Fruit fly (Drosophila melanogaster) whole organism, embryonic: ENCODE measurements around the gene mask.

ENCODE experiments used
- Adf1 ChIP-seq: fragments of 200-800 bp; sonication (Bioruptor generic); IDR thresholded peaks from 2 replicates; pipeline ENCODE4 v1.3.6; 2022; ENCODE audit warnings: missing biosample characterization, missing genetic modification characterization
- Asciz ChIP-seq: fragments of 200-800 bp; sonication (Bioruptor generic); optimal IDR thresholded peaks from 2 replicates; lab custom pipeline; 2017; ENCODE audit warnings: missing biosample characterization, mild to moderate bottlenecking, missing genetic modification characterization, missing genetic modification reagents
- Bteb2 ChIP-seq: fragments of 200-800 bp; sonication (Bioruptor generic); optimal IDR thresholded peaks from 2 replicates; lab custom pipeline; 2016; ENCODE audit warnings: missing biosample characterization, missing genetic modification characterization
- CG10209 ChIP-seq: fragments of 200-800 bp; sonication (Bioruptor generic); optimal IDR thresholded peaks from 3 replicates; lab custom pipeline; 2017; ENCODE audit warnings: missing biosample characterization, mild to moderate bottlenecking, missing genetic modification characterization, missing genetic modification reagents
- CG10431 ChIP-seq: fragments of 200-800 bp; sonication (Bioruptor generic); optimal IDR thresholded peaks from 3 replicates; lab custom pipeline; 2018; ENCODE audit warnings: missing biosample characterization, mild to moderate bottlenecking, missing genetic modification characterization
- CG11398 ChIP-seq: fragments of 200-800 bp; sonication (Bioruptor generic); optimal IDR thresholded peaks from 2 replicates; lab custom pipeline; 2016; ENCODE audit warnings: missing biosample characterization, missing genetic modification characterization
- CG11723 ChIP-seq: fragments of 200-800 bp; sonication (Bioruptor generic); optimal IDR thresholded peaks from 2 replicates; lab custom pipeline; 2017; ENCODE audit warnings: missing biosample characterization, mild to moderate bottlenecking, missing genetic modification characterization
- CG12104 ChIP-seq: fragments of 200-800 bp; sonication (Bioruptor generic); optimal IDR thresholded peaks from 3 replicates; lab custom pipeline; 2016; ENCODE audit warnings: missing biosample characterization, missing genetic modification characterization
- CG12236 ChIP-seq: fragments of 200-800 bp; sonication (Bioruptor generic); optimal IDR thresholded peaks from 2 replicates; lab custom pipeline; 2016; ENCODE audit warnings: missing biosample characterization, missing genetic modification characterization
- CG12391 ChIP-seq: fragments of 200-800 bp; sonication (Bioruptor generic); optimal IDR thresholded peaks from 3 replicates; lab custom pipeline; 2018; ENCODE audit warnings: missing biosample characterization, mild to moderate bottlenecking, missing genetic modification characterization, moderate library complexity
- CG12769 ChIP-seq: fragments of 200-800 bp; sonication (Bioruptor generic); optimal IDR thresholded peaks from 2 replicates; lab custom pipeline; 2019; ENCODE audit warnings: missing biosample characterization, mild to moderate bottlenecking, missing genetic modification characterization, moderate library complexity
- CG14014 ChIP-seq: fragments of 200-800 bp; sonication (Bioruptor generic); IDR thresholded peaks from 2 replicates; pipeline ENCODE4 v1.3.6; 2022; ENCODE audit warnings: missing biosample characterization, missing genetic modification characterization
- CG15011 ChIP-seq: fragments of 200-800 bp; sonication (Bioruptor generic); optimal IDR thresholded peaks from 3 replicates; lab custom pipeline; 2018; ENCODE audit warnings: missing biosample characterization, mild to moderate bottlenecking, missing genetic modification characterization
- CG15696 ChIP-seq: fragments of 200-800 bp; sonication (Bioruptor generic); optimal IDR thresholded peaks from 2 replicates; lab custom pipeline; 2019; ENCODE audit warnings: missing biosample characterization, mild to moderate bottlenecking, missing genetic modification characterization, moderate library complexity
- CG30403 ChIP-seq: fragments of 200-800 bp; sonication (Bioruptor generic); optimal IDR thresholded peaks from 3 replicates; lab custom pipeline; 2016; ENCODE audit warnings: missing biosample characterization, missing genetic modification characterization
- CG42726 ChIP-seq: fragments of 200-800 bp; sonication (Bioruptor generic); IDR thresholded peaks from 2 replicates; pipeline ENCODE4 v1.3.6; 2022; ENCODE audit warnings: missing biosample characterization, missing genetic modification characterization; ENCODE audit not compliant: partially characterized antibody
- CG5180 ChIP-seq: fragments of 200-800 bp; sonication (Bioruptor generic); optimal IDR thresholded peaks from 3 replicates; lab custom pipeline; 2017; ENCODE audit warnings: missing biosample characterization, missing genetic modification characterization, mild to moderate bottlenecking, moderate library complexity, missing genetic modification reagents
- CG7372 ChIP-seq: fragments of 200-800 bp; sonication (Bioruptor generic); IDR thresholded peaks from 2 replicates; pipeline ENCODE4 v1.3.6; 2022; ENCODE audit warnings: missing biosample characterization, missing genetic modification characterization
- CG8388 ChIP-seq: fragments of 200-800 bp; sonication (Bioruptor generic); optimal IDR thresholded peaks from 2 replicates; lab custom pipeline; 2019; ENCODE audit warnings: missing biosample characterization, mild to moderate bottlenecking, missing genetic modification characterization, moderate library complexity
- CG9817 ChIP-seq: fragments of 200-800 bp; sonication (Bioruptor generic); optimal IDR thresholded peaks from 2 replicates; lab custom pipeline; 2018; ENCODE audit warnings: missing biosample characterization, mild to moderate bottlenecking, missing genetic modification characterization, moderate library complexity
- CG9932 ChIP-seq: fragments of 200-800 bp; sonication (Bioruptor generic); IDR thresholded peaks from 2 replicates; pipeline ENCODE4 v1.3.6; 2022; ENCODE audit warnings: missing biosample characterization, missing genetic modification characterization
- CHES-1-like ChIP-seq: fragments of 200-800 bp; sonication (Bioruptor generic); optimal IDR thresholded peaks from 2 replicates; lab custom pipeline; 2016; ENCODE audit warnings: missing biosample characterization, missing genetic modification characterization
- Eip74EF ChIP-seq, 2 experiments: fragments of 200-800 bp in 1 of 2; fragments of >200 bp in 1 of 2; sonication (Bioruptor generic) in 1 of 2; optimal IDR thresholded peaks; 2 replicates each; lab custom pipeline; 2017 to 2019; ENCODE audit warnings: missing biosample characterization in 2 of 2, missing genetic modification characterization in 2 of 2, mild to moderate bottlenecking in 1 of 2, moderate library complexity in 1 of 2
- GATAe ChIP-seq: fragments of 200-800 bp; sonication (Bioruptor generic); conservative IDR thresholded peaks from 2 replicates; pipeline ENCODE4 v1.3.6; 2022; ENCODE audit warnings: missing biosample characterization, missing genetic modification characterization
- Hr3 ChIP-seq: fragments of 200-800 bp; sonication (Bioruptor generic); optimal IDR thresholded peaks from 3 replicates; lab custom pipeline; 2016; ENCODE audit warnings: missing biosample characterization, missing genetic modification characterization
- MTF-1 ChIP-seq: fragments of 200-800 bp; sonication (Bioruptor generic); optimal IDR thresholded peaks from 2 replicates; lab custom pipeline; 2018; ENCODE audit warnings: missing biosample characterization, mild to moderate bottlenecking, missing genetic modification characterization, borderline replicate concordance
- Mes4 ChIP-seq: fragments of 200-800 bp; sonication (Bioruptor generic); optimal IDR thresholded peaks from 2 replicates; lab custom pipeline; 2016; ENCODE audit warnings: missing biosample characterization, missing genetic modification characterization
- Nf-YA ChIP-seq: fragments of 200-800 bp; sonication (Bioruptor generic); IDR thresholded peaks from 2 replicates; pipeline ENCODE4 v1.3.6; 2022; ENCODE audit warnings: missing biosample characterization, missing genetic modification characterization
- Ravus ChIP-seq: fragments of 200-800 bp; sonication (Bioruptor generic); IDR thresholded peaks from 2 replicates; pipeline ENCODE4 v1.3.6; 2022; ENCODE audit warnings: missing biosample characterization, missing genetic modification characterization
- ara ChIP-seq: fragments of 200-800 bp; sonication (Bioruptor generic); IDR thresholded peaks from 2 replicates; pipeline ENCODE4 v1.3.6; 2022; ENCODE audit warnings: missing biosample characterization, missing genetic modification characterization
- bbx ChIP-seq: fragments of 200-800 bp; sonication (Bioruptor generic); IDR thresholded peaks from 2 replicates; pipeline ENCODE4 v1.3.6; 2022; ENCODE audit warnings: missing biosample characterization, missing genetic modification characterization; ENCODE audit not compliant: partially characterized antibody
- br ChIP-seq: fragments of >200 bp; optimal IDR thresholded peaks from 2 replicates; lab custom pipeline; 2017
- btn ChIP-seq: fragments of 200-800 bp; sonication (Bioruptor generic); optimal IDR thresholded peaks from 2 replicates; lab custom pipeline; 2016; ENCODE audit warnings: missing biosample characterization, missing genetic modification characterization
- crol ChIP-seq: fragments of 200-800 bp; sonication (Bioruptor generic); IDR thresholded peaks from 2 replicates; pipeline ENCODE4 v1.3.6; 2022; ENCODE audit warnings: missing biosample characterization, missing genetic modification characterization
- fd102C ChIP-seq: fragments of 200-800 bp; sonication (Bioruptor generic); optimal IDR thresholded peaks from 2 replicates; lab custom pipeline; 2018; ENCODE audit warnings: missing biosample characterization, mild to moderate bottlenecking, missing genetic modification characterization, moderate library complexity
- jing ChIP-seq: fragments of 200-800 bp; sonication (Bioruptor generic); optimal IDR thresholded peaks from 2 replicates; lab custom pipeline; 2018; ENCODE audit warnings: missing biosample characterization, mild to moderate bottlenecking, missing genetic modification characterization
- kni ChIP-seq: fragments of 200-800 bp; sonication (Bioruptor generic); optimal IDR thresholded peaks from 3 replicates; lab custom pipeline; 2017; ENCODE audit warnings: mild to moderate bottlenecking, missing biosample characterization, missing genetic modification reagents, missing genetic modification characterization
- lab ChIP-seq: fragments of 200-800 bp; sonication (Bioruptor generic); optimal IDR thresholded peaks from 3 replicates; lab custom pipeline; 2017; ENCODE audit warnings: missing biosample characterization, missing genetic modification characterization, mild to moderate bottlenecking, moderate library complexity, missing genetic modification reagents
- otp ChIP-seq: fragments of 200-800 bp; sonication (Bioruptor generic); IDR thresholded peaks from 3 replicates; pipeline ENCODE4, ENCODE4 v1.3.6; 2022; ENCODE audit warnings: missing biosample characterization, missing genetic modification characterization
- p53 ChIP-seq: fragments of 200-800 bp; sonication (Bioruptor generic); optimal IDR thresholded peaks from 2 replicates; lab custom pipeline; 2016; ENCODE audit warnings: missing biosample characterization, missing genetic modification characterization
- pzg ChIP-seq: fragments of 200-800 bp; sonication (Bioruptor generic); optimal IDR thresholded peaks from 3 replicates; lab custom pipeline; 2018; ENCODE audit warnings: missing biosample characterization, mild to moderate bottlenecking, missing genetic modification characterization, moderate library complexity
- slou ChIP-seq: fragments of 200-800 bp; sonication (Bioruptor generic); optimal IDR thresholded peaks from 3 replicates; lab custom pipeline; 2016; ENCODE audit warnings: missing biosample characterization, missing genetic modification characterization
- slp2 ChIP-seq: fragments of 200-800 bp; sonication (Bioruptor generic); optimal IDR thresholded peaks from 2 replicates; lab custom pipeline; 2016; ENCODE audit warnings: missing biosample characterization, missing genetic modification characterization
- stc ChIP-seq: fragments of 200-800 bp; sonication (Bioruptor generic); IDR thresholded peaks from 2 replicates; pipeline ENCODE4 v1.3.6; 2022; ENCODE audit warnings: missing biosample characterization, missing genetic modification characterization
- vvl ChIP-seq: fragments of 200-800 bp; sonication (Bioruptor generic); IDR thresholded peaks from 2 replicates; pipeline ENCODE4 v1.3.6; 2022; ENCODE audit warnings: missing biosample characterization, missing genetic modification characterization

mask gene

dm6 chr3R:24298534-24298936 is 68.2 kb downstream of the mask start (continued):
- TF ChIP-seq fd102C (GFP tag; lab: Kevin White, UChicago) (no peak), Eip74EF (GFP tag; optimal IDR thresholded peaks at IDR 0.05; lab: Kevin White, UChicago) (peak in 1 of 2 experiments; percentile 36), MTF-1 (peak; percentile 23), CHES-1-like (GFP tag; lab: Kevin White, UChicago) (no peak), CG10209 (GFP tag; lab: Kevin White, UChicago) (peak; percentile 0), CG12769 (tag; lab: Kevin White, UChicago) (no peak), Adf1 (GFP tag; lab: Robert Waterston, UW) (no peak), CG15696 (tag; lab: Kevin White, UChicago) (peak; percentile 13), CG42726 (GFP tag; lab: Robert Waterston, UW) (no peak), otp (GFP tag; lab: Robert Waterston, UW) (no peak), Hr3 (peak; percentile 28), bbx (GFP tag; lab: Robert Waterston, UW) (no peak), Mes4 (GFP tag; lab: Kevin White, UChicago) (no peak), CG9817 (tag; lab: Kevin White, UChicago) (no peak), ara (GFP tag; lab: Robert Waterston, UW) (0 out of 2 replicates have a peak, but pooled peaks have one; percentile 41), jing (GFP tag; lab: Kevin White, UChicago) (no peak), CG7372 (GFP tag; lab: Robert Waterston, UW) (no peak), vvl (GFP tag; lab: Robert Waterston, UW) (peak; percentile 73), slou (GFP tag; lab: Kevin White, UChicago) (no peak), p53 (no peak), Nf-YA (GFP tag; lab: Robert Waterston, UW) (peak; percentile 33; the same call in 1 of the 2 replicates), CG30403 (GFP tag; lab: Kevin White, UChicago) (peak; percentile 15), br (no peak), slp2 (GFP tag; lab: Kevin White, UChicago) (no peak), CG12236 (no peak), CG11398 (no peak), CG12391 (tag; lab: Kevin White, UChicago) (peak; percentile 33), CG8388 (GFP tag; lab: Kevin White, UChicago) (peak; percentile 42), btn (GFP tag; lab: Kevin White, UChicago) (no peak), kni (GFP tag; lab: Kevin White, UChicago) (no peak), CG14014 (no peak), stc (GFP tag; lab: Robert Waterston, UW) (peak; percentile 38; the same call in 1 of the 2 replicates), crol (GFP tag; lab: Robert Waterston, UW) (no peak), Ravus (GFP tag; lab: Robert Waterston, UW) (no peak), CG9932 (GFP tag; lab: Robert Waterston, UW) (no peak), Bteb2 (no peak), CG10431 (GFP tag; lab: Kevin White, UChicago) (no peak), lab (GFP tag; lab: Kevin White, UChicago) (peak; percentile 54), Asciz (GFP tag; lab: Kevin White, UChicago) (peak; percentile 54), CG5180 (no peak), pzg (GFP tag; lab: Kevin White, UChicago) (no peak), CG15011 (peak; percentile 10), GATAe (no peak), CG12104 (no peak), CG11723 (GFP tag; lab: Kevin White, UChicago) (peak; percentile 14)
